Worm (Caenorhabditis elegans) whole organism, early embryonic: Measurements from ENCODE around the gene F59A7.11.

ENCODE experiments used
- B0310.2 ChIP-seq: sonication (generic microtip); optimal IDR thresholded peaks from 2 replicates; lab custom pipeline; 2016; ENCODE audit warnings: mild to moderate bottlenecking, missing genetic modification characterization, missing compliant biosample characterization
- F13C5.2 ChIP-seq: sonication (generic microtip); optimal IDR thresholded peaks from 2 replicates; lab custom pipeline; 2017; ENCODE audit warnings: mild to moderate bottlenecking, missing genetic modification characterization, inconsistent platforms, missing compliant biosample characterization
- aly-1 ChIP-seq: sonication (generic microtip); optimal IDR thresholded peaks from 2 replicates; lab custom pipeline; 2016; ENCODE audit warnings: missing genetic modification characterization, missing compliant biosample characterization
- ama-1 ChIP-seq: fragments of 150-350 bp; optimal IDR thresholded peaks from 2 replicates; lab custom pipeline; 2014
- ceh-13 ChIP-seq: fragments of 200-800 bp; sonication (Bioruptor generic); optimal IDR thresholded peaks from 2 replicates; lab custom pipeline; 2018; ENCODE audit warnings: mild to moderate bottlenecking, missing genetic modification characterization, missing compliant biosample characterization
- ceh-36 ChIP-seq: sonication (generic microtip); optimal IDR thresholded peaks from 2 replicates; lab custom pipeline; 2016; ENCODE audit warnings: missing genetic modification characterization, inconsistent platforms, missing compliant biosample characterization
- ets-7 ChIP-seq: sonication (generic microtip); optimal IDR thresholded peaks from 2 replicates; lab custom pipeline; 2016; ENCODE audit warnings: missing genotype, missing genetic modification characterization, missing compliant biosample characterization
- flt-1 ChIP-seq: fragments of 200-800 bp; sonication (Bioruptor generic); IDR thresholded peaks from 2 replicates; pipeline ENCODE4 v1.3.6; 2022; ENCODE audit warnings: missing genetic modification characterization, missing compliant biosample characterization
- hmbx-1 ChIP-seq: sonication (generic microtip); optimal IDR thresholded peaks from 2 replicates; lab custom pipeline; 2016; ENCODE audit warnings: mild to moderate bottlenecking, missing genetic modification characterization, missing compliant biosample characterization
- hmg-4 ChIP-seq: fragments of 200-800 bp; sonication (Bioruptor generic); optimal IDR thresholded peaks from 2 replicates; lab custom pipeline; 2018; ENCODE audit warnings: mild to moderate bottlenecking, missing genetic modification characterization, missing compliant biosample characterization
- hnd-1 ChIP-seq: sonication (generic microtip); optimal IDR thresholded peaks from 2 replicates; lab custom pipeline; 2016; ENCODE audit warnings: missing genetic modification characterization, missing compliant biosample characterization
- pes-1 ChIP-seq: fragments of 200-800 bp; sonication (Bioruptor generic); IDR thresholded peaks from 2 replicates; pipeline ENCODE4 v1.3.6; 2022; ENCODE audit warnings: missing genetic modification reagents, missing genetic modification characterization, missing compliant biosample characterization
- scrt-1 ChIP-seq: fragments of 200-800 bp; sonication (Bioruptor generic); IDR thresholded peaks from 2 replicates; pipeline ENCODE4 v1.3.6; 2022; ENCODE audit warnings: missing genetic modification characterization, missing compliant biosample characterization
- sea-1 ChIP-seq: fragments of 200-800 bp; sonication (Bioruptor generic); conservative IDR thresholded peaks from 2 replicates; pipeline ENCODE4 v1.3.6; 2022; ENCODE audit warnings: missing genetic modification characterization, missing compliant biosample characterization
- tbx-11 ChIP-seq: fragments of 200-800 bp; sonication (Bioruptor generic); IDR thresholded peaks from 2 replicates; pipeline ENCODE4 v1.3.6; 2022; ENCODE audit warnings: missing genetic modification characterization, missing compliant biosample characterization
- tbx-37 ChIP-seq: fragments of 200-800 bp; sonication (Bioruptor generic); conservative IDR thresholded peaks from 2 replicates; pipeline ENCODE4 v1.3.6; 2022; ENCODE audit warnings: missing genetic modification reagents, missing genetic modification characterization, missing compliant biosample characterization
- tra-4 ChIP-seq: sonication (generic microtip); optimal IDR thresholded peaks from 2 replicates; lab custom pipeline; 2017; ENCODE audit warnings: missing genetic modification characterization, missing compliant biosample characterization

F59A7.11 gene

DNA sequence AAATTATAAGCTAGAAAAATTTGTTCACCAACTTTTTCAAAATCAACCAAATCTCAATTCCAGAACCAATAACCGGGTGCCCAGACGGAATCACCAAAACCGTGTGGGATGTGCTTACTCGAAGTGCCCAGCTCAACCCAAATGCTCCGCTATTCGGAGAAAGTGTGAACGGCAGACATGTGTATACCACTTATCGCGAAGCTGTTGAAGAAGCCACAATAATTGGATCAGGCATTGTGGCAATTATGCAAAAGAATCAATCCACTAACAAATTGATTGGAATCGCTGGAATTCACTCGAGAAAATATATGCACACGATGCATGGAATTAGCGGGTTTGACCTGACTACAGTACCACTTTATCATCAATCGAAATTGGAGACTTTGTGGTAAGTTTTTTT lies 44.0 kb downstream of the F59A7.11 start:
- no peak for TF ChIP-seq flt-1 (GFP tag; lab: Robert Waterston, UW)
- TF ChIP-seq ets-7 (tag; lab: Kevin White, UChicago): no peak

DNA sequence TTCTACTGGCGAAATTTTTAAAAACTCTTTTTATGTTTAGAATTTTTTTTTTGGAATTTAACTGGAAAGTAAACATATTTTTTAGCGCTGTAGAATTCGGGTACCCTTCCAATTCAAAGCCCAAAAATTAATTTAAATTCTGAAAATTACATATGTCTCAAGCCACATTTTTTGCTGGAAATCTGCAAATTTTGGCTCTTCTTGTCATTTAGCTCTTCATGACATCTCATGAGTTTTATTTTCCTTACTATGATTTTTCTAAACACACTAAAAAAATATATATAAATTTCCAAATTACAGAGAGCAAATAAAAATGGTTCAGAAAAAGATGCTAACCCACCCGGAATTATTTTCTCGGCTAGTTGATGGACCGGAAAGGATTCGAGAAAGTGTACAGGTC lies 44.5 kb downstream of the F59A7.11 start, which contains the start of gene acs-3:
TSS of gene acs-3 (plus strand) at position 301 of the 400 bp plus-strand sequence.
- TF ChIP-seq tbx-37 (GFP tag; lab: Robert Waterston, UW) (no peak), ceh-36 (no peak), pes-1 (no peak), hmg-4 (no peak), tbx-11 (GFP tag; lab: Robert Waterston, UW) (no peak), hnd-1 (tag; lab: Kevin White, UChicago) (no peak), hmbx-1 (tag; lab: Kevin White, UChicago) (no peak)

DNA sequence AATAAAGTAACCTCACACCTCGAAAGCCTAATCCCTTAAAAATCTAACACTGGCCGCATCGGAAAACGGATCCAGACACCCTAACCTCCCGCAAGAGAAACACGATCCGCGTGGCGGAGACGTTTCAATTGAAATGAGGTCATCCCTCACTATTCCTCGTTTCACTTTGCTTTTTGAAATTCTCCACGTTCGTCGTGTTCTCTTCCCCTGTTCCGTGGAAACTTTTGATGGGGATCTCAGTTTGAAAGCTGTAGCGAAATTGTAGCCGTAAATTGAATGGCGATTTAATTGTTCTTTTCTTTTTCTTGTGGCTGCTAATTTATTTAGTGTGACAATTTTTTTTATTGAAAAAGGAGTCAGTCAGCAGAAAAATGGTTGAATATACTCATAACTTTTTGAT lies 44.9 kb downstream of the F59A7.11 start:
- TF ChIP-seq hmbx-1 (tag; lab: Kevin White, UChicago) (no peak), F13C5.2 (tag; lab: Kevin White, UChicago) (no peak), sea-1 (GFP tag; lab: Robert Waterston, UW) (no peak), pes-1 (no peak), ama-1 (lab: Kevin White, UChicago) (no peak), ets-7 (tag; lab: Kevin White, UChicago) (no peak), hmg-4 (no peak), tra-4 (no peak), hnd-1 (tag; lab: Kevin White, UChicago) (no peak), flt-1 (GFP tag; lab: Robert Waterston, UW) (no peak), scrt-1 (GFP tag; lab: Robert Waterston, UW) (no peak), aly-1 (tag; lab: Kevin White, UChicago) (no peak), tbx-37 (GFP tag; lab: Robert Waterston, UW) (no peak), ceh-36 (no peak), tbx-11 (GFP tag; lab: Robert Waterston, UW) (no peak), ceh-13 (GFP tag; lab: Kevin White, UChicago) (no peak), B0310.2 (no peak)

DNA sequence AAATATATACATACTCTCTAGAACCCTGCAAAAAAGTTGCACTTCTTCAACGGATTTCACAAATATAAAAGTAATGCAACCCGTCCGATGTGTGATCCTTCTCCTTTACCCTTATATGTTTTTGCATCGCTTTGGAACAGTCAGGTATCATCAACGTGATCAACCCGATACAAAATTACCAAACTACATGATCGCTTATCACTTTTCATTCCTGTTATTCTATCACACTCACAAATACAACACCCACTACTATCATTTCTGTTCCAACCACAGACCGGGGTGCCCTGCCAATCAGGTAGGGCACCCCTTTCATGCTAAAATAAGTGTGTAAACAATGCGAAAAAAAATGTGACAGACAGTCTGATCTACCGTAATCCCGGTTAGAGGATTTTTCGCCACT lies 46.8 kb downstream of the F59A7.11 start:
- no peak for TF ChIP-seq sea-1 (GFP tag; lab: Robert Waterston, UW)
- no peak for TF ChIP-seq aly-1 (tag; lab: Kevin White, UChicago)
- TF ChIP-seq tra-4: no peak
- no peak for TF ChIP-seq flt-1 (GFP tag; lab: Robert Waterston, UW)
- no peak for TF ChIP-seq tbx-37 (GFP tag; lab: Robert Waterston, UW)
- TF ChIP-seq hnd-1 (tag; lab: Kevin White, UChicago): no peak
- no peak for TF ChIP-seq hmbx-1 (tag; lab: Kevin White, UChicago)
- TF ChIP-seq F13C5.2 (tag; lab: Kevin White, UChicago): no peak
- no peak for TF ChIP-seq ceh-36
- TF ChIP-seq tbx-11 (GFP tag; lab: Robert Waterston, UW): no peak

ce11 chrV:1964806-1965205 lies 48.9 kb downstream of the F59A7.11 start, which contains the start of gene srj-15:
TSS of gene srj-15 (minus strand) at chrV:1964906.
- TF ChIP-seq ama-1 (lab: Kevin White, UChicago): no peak
- TF ChIP-seq aly-1 (tag; lab: Kevin White, UChicago): no peak
- TF ChIP-seq ceh-36: no peak
- TF ChIP-seq hmg-4: no peak
- TF ChIP-seq F13C5.2 (tag; lab: Kevin White, UChicago): no peak
- no peak for TF ChIP-seq scrt-1 (GFP tag; lab: Robert Waterston, UW)
- no peak for TF ChIP-seq hnd-1 (tag; lab: Kevin White, UChicago)
- no peak for TF ChIP-seq tra-4
- TF ChIP-seq pes-1: no peak
- TF ChIP-seq flt-1 (GFP tag; lab: Robert Waterston, UW): no peak
- no peak for TF ChIP-seq B0310.2
